Fruit fly (Drosophila melanogaster) whole organism, embryonic: ENCODE results near the gene Rgl.

Experiments used
- B-H2 ChIP-seq: fragments of 200-800 bp; sonication (Bioruptor generic); optimal IDR thresholded peaks from 2 replicates; lab custom pipeline; 2018; ENCODE audit warnings: missing biosample characterization, mild to moderate bottlenecking, missing genetic modification characterization
- Blimp-1 ChIP-seq: fragments of 200-800 bp; sonication (Bioruptor generic); optimal IDR thresholded peaks from 3 replicates; lab custom pipeline; 2018; ENCODE audit warnings: missing biosample characterization, missing genetic modification characterization, mild to moderate bottlenecking, moderate library complexity, missing genetic modification reagents
- Bteb2 ChIP-seq: fragments of 200-800 bp; sonication (Bioruptor generic); optimal IDR thresholded peaks from 2 replicates; lab custom pipeline; 2016; ENCODE audit warnings: missing biosample characterization, missing genetic modification characterization
- CG11093 ChIP-seq: fragments of 200-800 bp; sonication (Bioruptor generic); IDR thresholded peaks from 3 replicates; pipeline ENCODE4 v1.3.6; 2022; ENCODE audit warnings: missing biosample characterization, missing genetic modification characterization
- CG12299 ChIP-seq: fragments of 200-800 bp; sonication (Bioruptor generic); optimal IDR thresholded peaks from 2 replicates; lab custom pipeline; 2018; ENCODE audit warnings: missing biosample characterization, mild to moderate bottlenecking, missing genetic modification characterization
- CG12769 ChIP-seq: fragments of 200-800 bp; sonication (Bioruptor generic); optimal IDR thresholded peaks from 2 replicates; lab custom pipeline; 2019; ENCODE audit warnings: missing biosample characterization, mild to moderate bottlenecking, missing genetic modification characterization, moderate library complexity
- CG13624 ChIP-seq: fragments of 200-800 bp; sonication (Bioruptor generic); optimal IDR thresholded peaks from 2 replicates; lab custom pipeline; 2016; ENCODE audit warnings: missing biosample characterization, missing genetic modification characterization
- CG14860 ChIP-seq: fragments of 200-800 bp; sonication (Bioruptor generic); IDR thresholded peaks from 3 replicates; pipeline ENCODE4 v1.3.6; 2022; ENCODE audit warnings: missing biosample characterization, missing genetic modification characterization; ENCODE audit not compliant: partially characterized antibody
- CG15269 ChIP-seq: fragments of 200-800 bp; sonication (Bioruptor generic); optimal IDR thresholded peaks from 2 replicates; lab custom pipeline; 2018; ENCODE audit warnings: missing biosample characterization, mild to moderate bottlenecking, missing genetic modification characterization, moderate library complexity
- CG16813 ChIP-seq: fragments of 200-800 bp; sonication (Bioruptor generic); IDR thresholded peaks from 3 replicates; pipeline ENCODE4 v1.3.6; 2022; ENCODE audit warnings: missing biosample characterization, missing genetic modification characterization; ENCODE audit not compliant: partially characterized antibody
- CG17912 ChIP-seq: fragments of 200-800 bp; sonication (Bioruptor generic); optimal IDR thresholded peaks from 2 replicates; lab custom pipeline; 2018; ENCODE audit warnings: missing biosample characterization, mild to moderate bottlenecking, missing genetic modification characterization
- CG1792 ChIP-seq: fragments of 200-800 bp; sonication (Bioruptor generic); optimal IDR thresholded peaks from 2 replicates; lab custom pipeline; 2016; ENCODE audit warnings: missing biosample characterization, missing genetic modification characterization
- CG18764 ChIP-seq: fragments of 200-800 bp; sonication (Bioruptor generic); optimal IDR thresholded peaks from 3 replicates; lab custom pipeline; 2016; ENCODE audit warnings: missing biosample characterization, missing genetic modification characterization
- CG2889 ChIP-seq: fragments of 200-800 bp; sonication (Bioruptor generic); IDR thresholded peaks from 3 replicates; pipeline ENCODE4 v1.3.6; 2022; ENCODE audit warnings: missing biosample characterization, missing genetic modification characterization
- CG30431 ChIP-seq: fragments of 200-800 bp; sonication (Bioruptor generic); optimal IDR thresholded peaks from 2 replicates; lab custom pipeline; 2017; ENCODE audit warnings: missing biosample characterization, missing genetic modification characterization
- CG7928 ChIP-seq: fragments of 200-800 bp; sonication (Bioruptor generic); optimal IDR thresholded peaks from 2 replicates; lab custom pipeline; 2017; ENCODE audit warnings: missing biosample characterization, mild to moderate bottlenecking, missing genetic modification characterization
- CG8290 ChIP-seq, 3 experiments: fragments of 200-800 bp; sonication (Bioruptor generic); optimal IDR thresholded peaks; 2 replicates each; lab custom pipeline; 2016 to 2019; ENCODE audit warnings: missing biosample characterization in 3 of 3, missing genetic modification characterization in 3 of 3, mild to moderate bottlenecking in 2 of 3, moderate library complexity in 1 of 3
- CG8924 ChIP-seq: fragments of 200-800 bp; optimal IDR thresholded peaks from 3 replicates; lab custom pipeline; 2019; ENCODE audit warnings: missing biosample characterization, mild to moderate bottlenecking, missing genetic modification characterization, moderate library complexity
- D19B ChIP-seq: fragments of 200-800 bp; sonication (Bioruptor generic); optimal IDR thresholded peaks from 2 replicates; lab custom pipeline; 2017; ENCODE audit warnings: missing biosample characterization, mild to moderate bottlenecking, missing genetic modification characterization
- Dll ChIP-seq: fragments of 200-800 bp; sonication (Bioruptor generic); IDR thresholded peaks from 4 replicates; pipeline ENCODE4 v1.3.6; 2022; ENCODE audit warnings: missing biosample characterization, missing genetic modification characterization; ENCODE audit not compliant: partially characterized antibody
- Fer3 ChIP-seq: fragments of 200-800 bp; sonication (Bioruptor generic); optimal IDR thresholded peaks from 2 replicates; lab custom pipeline; 2018; ENCODE audit warnings: missing biosample characterization, mild to moderate bottlenecking, missing genetic modification characterization, moderate library complexity
- Hr51 ChIP-seq, 2 experiments: fragments of 200-800 bp; sonication (Bioruptor generic); optimal IDR thresholded peaks; 2 replicates in 1 of 2; 3 replicates in 1 of 2; lab custom pipeline; 2016 to 2018; ENCODE audit warnings: missing biosample characterization in 2 of 2, missing genetic modification characterization in 2 of 2, mild to moderate bottlenecking in 1 of 2, moderate library complexity in 1 of 2
- Mad ChIP-seq: fragments of 200-800 bp; sonication (Bioruptor generic); optimal IDR thresholded peaks from 2 replicates; lab custom pipeline; 2016; ENCODE audit warnings: missing biosample characterization, missing genetic modification characterization
- Poxn ChIP-seq: fragments of 200-800 bp; sonication (Bioruptor generic); IDR thresholded peaks from 2 replicates; pipeline ENCODE4 v1.3.6; 2022; ENCODE audit warnings: missing biosample characterization, missing genetic modification characterization
- Sox102F ChIP-seq: fragments of 200-800 bp; sonication (Bioruptor generic); optimal IDR thresholded peaks from 2 replicates; lab custom pipeline; 2018; ENCODE audit warnings: missing biosample characterization, mild to moderate bottlenecking, missing genetic modification characterization, moderate library complexity
- Tbp ChIP-seq: fragments of >200 bp; optimal IDR thresholded peaks from 2 replicates; lab custom pipeline; 2018; ENCODE audit warnings: missing biosample characterization, missing genetic modification characterization
- az2 ChIP-seq: fragments of 200-800 bp; sonication (Bioruptor generic); optimal IDR thresholded peaks from 3 replicates; lab custom pipeline; 2016; ENCODE audit warnings: missing biosample characterization, missing genetic modification characterization
- cato ChIP-seq: fragments of 200-800 bp; sonication (Bioruptor generic); optimal IDR thresholded peaks from 2 replicates; lab custom pipeline; 2016; ENCODE audit warnings: missing biosample characterization, missing genetic modification characterization, borderline replicate concordance
- chn ChIP-seq: fragments of 200-800 bp; sonication (Bioruptor generic); optimal IDR thresholded peaks from 2 replicates; lab custom pipeline; 2016; ENCODE audit warnings: missing biosample characterization, missing genetic modification characterization
- dati ChIP-seq: fragments of 200-800 bp; sonication (Bioruptor generic); IDR thresholded peaks from 2 replicates; pipeline ENCODE4 v1.3.6; 2022; ENCODE audit warnings: missing biosample characterization, missing genetic modification characterization
- en ChIP-seq: fragments of 200-800 bp; sonication (Bioruptor generic); optimal IDR thresholded peaks from 2 replicates; lab custom pipeline; 2016; ENCODE audit warnings: missing biosample characterization, missing genetic modification characterization
- eve ChIP-seq, 2 experiments: fragments of >200 bp; optimal IDR thresholded peaks; 2 replicates each; lab custom pipeline; 2017; ENCODE audit warnings: missing biosample characterization in 2 of 2, missing genetic modification characterization in 2 of 2
- gcm ChIP-seq: fragments of 200-800 bp; sonication (Bioruptor generic); optimal IDR thresholded peaks from 2 replicates; lab custom pipeline; 2019; ENCODE audit warnings: missing biosample characterization, mild to moderate bottlenecking, missing genetic modification characterization, moderate library complexity
- hkb ChIP-seq, 2 experiments: fragments of 200-800 bp in 1 of 2; fragments of >200 bp in 1 of 2; sonication (Bioruptor generic) in 1 of 2; IDR thresholded peaks in 1 of 2; optimal IDR thresholded peaks in 1 of 2; 2 replicates each; pipeline versions ENCODE4 v1.3.6 to Lab custom; 2017 to 2022; ENCODE audit warnings: missing biosample characterization in 1 of 2, missing genetic modification characterization in 1 of 2
- hth ChIP-seq: fragments of >200 bp; optimal IDR thresholded peaks from 2 replicates; lab custom pipeline; 2017; ENCODE audit warnings: inconsistent platforms
- inv ChIP-seq: fragments of 200-800 bp; sonication (Bioruptor generic); IDR thresholded peaks from 2 replicates; pipeline ENCODE4 v1.3.6; 2022; ENCODE audit warnings: missing biosample characterization, missing genetic modification characterization; ENCODE audit not compliant: partially characterized antibody
- lbe ChIP-seq: fragments of 200-800 bp; sonication (Bioruptor generic); optimal IDR thresholded peaks from 2 replicates; lab custom pipeline; 2016; ENCODE audit warnings: missing biosample characterization, mild to moderate bottlenecking, missing genetic modification characterization
- mirr ChIP-seq: fragments of 200-800 bp; sonication (Bioruptor generic); optimal IDR thresholded peaks from 3 replicates; lab custom pipeline; 2018; ENCODE audit warnings: missing biosample characterization, mild to moderate bottlenecking, missing genetic modification characterization
- nmo ChIP-seq: fragments of 200-800 bp; sonication (Bioruptor generic); optimal IDR thresholded peaks from 2 replicates; lab custom pipeline; 2018; ENCODE audit warnings: missing biosample characterization, mild to moderate bottlenecking, missing genetic modification characterization, moderate library complexity
- otp ChIP-seq: fragments of 200-800 bp; sonication (Bioruptor generic); IDR thresholded peaks from 3 replicates; pipeline ENCODE4, ENCODE4 v1.3.6; 2022; ENCODE audit warnings: missing biosample characterization, missing genetic modification characterization
- pb ChIP-seq: fragments of 200-800 bp; sonication (Bioruptor generic); optimal IDR thresholded peaks from 3 replicates; lab custom pipeline; 2016; ENCODE audit warnings: missing biosample characterization, missing genetic modification characterization
- pho ChIP-seq: fragments of 200-800 bp; sonication (Bioruptor generic); optimal IDR thresholded peaks from 2 replicates; lab custom pipeline; 2016; ENCODE audit warnings: missing biosample characterization, missing genetic modification characterization
- pum ChIP-seq: fragments of 200-800 bp; sonication (Bioruptor generic); optimal IDR thresholded peaks from 2 replicates; lab custom pipeline; 2016; ENCODE audit warnings: missing biosample characterization, missing genetic modification characterization
- ro ChIP-seq: fragments of 200-800 bp; sonication (Bioruptor generic); IDR thresholded peaks from 2 replicates; pipeline ENCODE4 v1.3.6; 2022; ENCODE audit warnings: missing biosample characterization, missing genetic modification characterization
- salm ChIP-seq: fragments of 200-800 bp; sonication (Bioruptor generic); optimal IDR thresholded peaks from 2 replicates; lab custom pipeline; 2018; ENCODE audit warnings: missing biosample characterization, mild to moderate bottlenecking, missing genetic modification characterization
- sd ChIP-seq: fragments of 200-800 bp; sonication (Bioruptor generic); optimal IDR thresholded peaks from 3 replicates; lab custom pipeline; 2018; ENCODE audit warnings: missing biosample characterization, mild to moderate bottlenecking, missing genetic modification characterization, moderate library complexity
- sob ChIP-seq: fragments of 200-800 bp; sonication (Bioruptor generic); IDR thresholded peaks from 2 replicates; pipeline ENCODE4 v1.3.6; 2022; ENCODE audit warnings: missing biosample characterization, missing genetic modification characterization
- tna ChIP-seq: fragments of 200-800 bp; sonication (Bioruptor generic); IDR thresholded peaks from 2 replicates; pipeline ENCODE4 v1.3.6; 2022; ENCODE audit warnings: missing biosample characterization, missing genetic modification characterization; ENCODE audit not compliant: partially characterized antibody
- tup ChIP-seq: fragments of 200-800 bp; sonication (Bioruptor generic); optimal IDR thresholded peaks from 2 replicates; lab custom pipeline; 2016; ENCODE audit warnings: missing biosample characterization, mild to moderate bottlenecking, missing genetic modification characterization, moderate library complexity

The Rgl gene

DNA sequence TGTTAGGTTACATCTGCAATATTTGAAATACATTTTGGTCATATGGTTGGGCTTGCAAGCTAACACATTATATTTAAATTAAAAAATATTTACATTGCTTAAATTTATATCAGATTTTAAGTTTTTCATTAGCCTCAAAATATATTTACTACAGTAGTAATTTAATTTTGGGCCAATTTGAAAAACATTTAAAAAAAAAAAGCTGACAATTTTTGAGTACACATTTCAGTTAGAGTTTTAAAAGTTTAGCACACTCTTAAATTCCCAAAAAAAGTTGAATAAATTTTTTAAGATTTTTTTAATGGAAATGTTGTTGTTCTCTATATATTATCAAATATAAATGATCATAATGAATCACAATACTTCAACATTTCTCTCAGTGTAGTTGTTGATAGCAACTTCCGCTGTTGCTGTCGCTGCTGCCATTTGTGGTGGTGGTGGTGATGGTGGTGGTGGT lies 32.1 kb upstream of the Rgl start (continued):
- TF ChIP-seq B-H2 (GFP tag; lab: Kevin White, UChicago) = no peak
- TF ChIP-seq pb (GFP tag; lab: Kevin White, UChicago) = no peak
- no peak for TF ChIP-seq otp (GFP tag; lab: Robert Waterston, UW)
- TF ChIP-seq Blimp-1 (GFP tag; lab: Kevin White, UChicago) = peak; percentile 82
- no peak for TF ChIP-seq en (GFP tag; lab: Kevin White, UChicago)
- no peak for TF ChIP-seq mirr (GFP tag; lab: Kevin White, UChicago)
- TF ChIP-seq cato = peak; percentile 19
- TF ChIP-seq Tbp (GFP tag; lab: Kevin White, UChicago) = no peak
- TF ChIP-seq CG7928 (GFP tag; lab: Kevin White, UChicago) = no peak
- peak; percentile 26 for TF ChIP-seq Bteb2 (GFP tag; lab: Kevin White, UChicago)
- no peak; the same call in 1 of the 2 replicates for TF ChIP-seq ro
- TF ChIP-seq CG18764 (GFP tag; lab: Kevin White, UChicago) = peak; percentile 32
- TF ChIP-seq chn (GFP tag; lab: Kevin White, UChicago) = peak; percentile 61
- TF ChIP-seq tup (GFP tag; lab: Kevin White, UChicago) = no peak
- peak; percentile 68 for TF ChIP-seq gcm (GFP tag; lab: Kevin White, UChicago)
- no peak for TF ChIP-seq hth
- TF ChIP-seq CG12299 = peak; percentile 22
- peak; percentile 68 for TF ChIP-seq CG15269 (tag; lab: Kevin White, UChicago)
- TF ChIP-seq dati = 0 out of 2 replicates have a peak, but pooled peaks have one; percentile 15
- no peak for TF ChIP-seq lbe (GFP tag; lab: Kevin White, UChicago)
- TF ChIP-seq CG11093 = no peak
- peak; percentile 90 for TF ChIP-seq Sox102F (GFP tag; lab: Kevin White, UChicago)
- TF ChIP-seq sd (tag; lab: Kevin White, UChicago) = no peak
- peak in 1 of 2 experiments; percentile 86 for TF ChIP-seq Hr51 (GFP tag; optimal IDR thresholded peaks at IDR 0.05; lab: Kevin White, UChicago)
- no peak for TF ChIP-seq CG17912
- TF ChIP-seq CG14860 = no peak
- TF ChIP-seq eve (GFP tag; optimal IDR thresholded peaks at IDR 0.05; lab: Kevin White, UChicago) = peak in 1 of 2 experiments; percentile 74
- peak; percentile 43 for TF ChIP-seq salm (tag; lab: Kevin White, UChicago)
- TF ChIP-seq D19B (GFP tag; lab: Kevin White, UChicago) = no peak
- TF ChIP-seq CG16813 (GFP tag; lab: Robert Waterston, UW) = no peak
- peak; percentile 56 for TF ChIP-seq CG30431 (GFP tag; lab: Kevin White, UChicago)
- TF ChIP-seq Poxn (GFP tag; lab: Robert Waterston, UW) = no peak
- TF ChIP-seq hkb (optimal IDR thresholded peaks at IDR 0.05; lab: Kevin White, UChicago) = no peak
- TF ChIP-seq hkb (GFP tag; IDR thresholded peaks at IDR 0.05; lab: Robert Waterston, UW) = peak; percentile 63
- TF ChIP-seq nmo (GFP tag; lab: Kevin White, UChicago) = peak; percentile 76
- TF ChIP-seq CG2889 (GFP tag; lab: Robert Waterston, UW) = no peak
- peak; percentile 79 for TF ChIP-seq az2 (GFP tag; lab: Kevin White, UChicago)
- no peak for TF ChIP-seq Dll (GFP tag; lab: Robert Waterston, UW)
- TF ChIP-seq pho (GFP tag; lab: Kevin White, UChicago) = peak; percentile 27
- no peak for TF ChIP-seq CG13624 (GFP tag; lab: Kevin White, UChicago)
- TF ChIP-seq pum (GFP tag; lab: Kevin White, UChicago) = no peak
- TF ChIP-seq CG8924 = peak; percentile 79
- TF ChIP-seq Fer3 (tag; lab: Kevin White, UChicago) = peak; percentile 52
- no peak for TF ChIP-seq CG1792 (GFP tag; lab: Kevin White, UChicago)
- no peak for TF ChIP-seq sob (GFP tag; lab: Robert Waterston, UW)
- peak; percentile 42 for TF ChIP-seq CG8290 (GFP tag; optimal IDR thresholded peaks at IDR 0.05; lab: Kevin White, UChicago)
- TF ChIP-seq CG8290 (tag; optimal IDR thresholded peaks at IDR 0.05; lab: Kevin White, UChicago) = no peak
- TF ChIP-seq CG12769 (tag; lab: Kevin White, UChicago) = no peak
- peak; percentile 39 for TF ChIP-seq Mad (GFP tag; lab: Kevin White, UChicago)
- no peak for TF ChIP-seq tna (GFP tag; lab: Robert Waterston, UW)
- no peak for TF ChIP-seq inv
